Fruit fly (Drosophila melanogaster) whole organism, embryonic: Measurements from ENCODE around the gene PDCD-5.

Experiments
- CG10462 ChIP-seq: fragments of 200-800 bp; sonication (Bioruptor generic); optimal IDR thresholded peaks from 2 replicates; lab custom pipeline; 2016; ENCODE audit warnings: missing biosample characterization, missing genetic modification characterization
- CG15269 ChIP-seq: fragments of 200-800 bp; sonication (Bioruptor generic); optimal IDR thresholded peaks from 2 replicates; lab custom pipeline; 2018; ENCODE audit warnings: missing biosample characterization, mild to moderate bottlenecking, missing genetic modification characterization, moderate library complexity
- CG16779 ChIP-seq: fragments of 200-800 bp; sonication (Bioruptor generic); IDR thresholded peaks from 2 replicates; pipeline ENCODE4 v1.3.6; 2022; ENCODE audit warnings: missing biosample characterization, missing genetic modification characterization
- CG16863 ChIP-seq: fragments of 200-800 bp; sonication (Bioruptor generic); optimal IDR thresholded peaks from 3 replicates; lab custom pipeline; 2016; ENCODE audit warnings: missing biosample characterization, missing genetic modification characterization
- CG2712 ChIP-seq: fragments of 200-800 bp; optimal IDR thresholded peaks from 3 replicates; lab custom pipeline; 2019; ENCODE audit warnings: missing biosample characterization, mild to moderate bottlenecking, missing genetic modification characterization, moderate library complexity
- CG31365 ChIP-seq: fragments of 200-800 bp; sonication (Bioruptor generic); optimal IDR thresholded peaks from 2 replicates; lab custom pipeline; 2018; ENCODE audit warnings: missing biosample characterization, mild to moderate bottlenecking, missing genetic modification characterization
- CG32532 ChIP-seq: fragments of 200-800 bp; sonication (Bioruptor generic); IDR thresholded peaks from 2 replicates; pipeline ENCODE4 v1.3.6; 2022; ENCODE audit warnings: missing biosample characterization, missing genetic modification characterization
- CG32772 ChIP-seq: fragments of 200-800 bp; sonication (Bioruptor generic); IDR thresholded peaks from 2 replicates; pipeline ENCODE4 v1.3.6; 2022; ENCODE audit warnings: missing biosample characterization, missing genetic modification characterization
- CG34422 ChIP-seq: fragments of 200-800 bp; sonication (Bioruptor generic); IDR thresholded peaks from 3 replicates; pipeline ENCODE4 v1.3.6; 2022; ENCODE audit warnings: missing biosample characterization, missing genetic modification characterization
- CG4617 ChIP-seq: fragments of 200-800 bp; sonication (Bioruptor generic); optimal IDR thresholded peaks from 3 replicates; lab custom pipeline; 2016; ENCODE audit warnings: missing biosample characterization, missing genetic modification characterization, borderline replicate concordance
- CG7786 ChIP-seq: fragments of 200-800 bp; sonication (Bioruptor generic); optimal IDR thresholded peaks from 2 replicates; lab custom pipeline; 2016; ENCODE audit warnings: missing biosample characterization, missing genetic modification characterization
- Dll ChIP-seq: fragments of 200-800 bp; sonication (Bioruptor generic); IDR thresholded peaks from 4 replicates; pipeline ENCODE4 v1.3.6; 2022; ENCODE audit warnings: missing biosample characterization, missing genetic modification characterization; ENCODE audit not compliant: partially characterized antibody
- Dref ChIP-seq: fragments of 200-800 bp; sonication (Bioruptor generic); IDR thresholded peaks from 2 replicates; pipeline ENCODE4 v1.3.6; 2022; ENCODE audit warnings: missing biosample characterization, missing genetic modification characterization
- E2f2 ChIP-seq: fragments of 200-800 bp; sonication (Bioruptor generic); IDR thresholded peaks from 2 replicates; pipeline ENCODE4 v1.3.6; 2022; ENCODE audit warnings: missing biosample characterization, missing genetic modification characterization
- Fer2 ChIP-seq: fragments of 200-800 bp; sonication (Bioruptor generic); optimal IDR thresholded peaks from 2 replicates; lab custom pipeline; 2018; ENCODE audit warnings: missing biosample characterization, mild to moderate bottlenecking, missing genetic modification characterization, moderate library complexity
- Hr39 ChIP-seq: fragments of >200 bp; optimal IDR thresholded peaks from 2 replicates; lab custom pipeline; 2017
- Kr ChIP-seq: fragments of 200-800 bp; sonication (Bioruptor generic); optimal IDR thresholded peaks from 2 replicates; lab custom pipeline; 2017; ENCODE audit warnings: missing biosample characterization, mild to moderate bottlenecking, missing genetic modification characterization
- Lpt ChIP-seq: fragments of >200 bp; optimal IDR thresholded peaks from 2 replicates; lab custom pipeline; 2018; ENCODE audit warnings: missing biosample characterization, missing genetic modification characterization
- Med ChIP-seq: fragments of 200-800 bp; sonication (Bioruptor generic); peaks from one replicate; lab custom pipeline; 2016; ENCODE audit warnings: missing biosample characterization, missing genetic modification characterization, mild to moderate bottlenecking, inconsistent platforms, moderate library complexity
- Meics ChIP-seq: fragments of 200-800 bp; sonication (Bioruptor generic); optimal IDR thresholded peaks from 2 replicates; lab custom pipeline; 2017; ENCODE audit warnings: missing biosample characterization, mild to moderate bottlenecking, missing genetic modification characterization
- NK7.1 ChIP-seq: fragments of 200-800 bp; sonication (Bioruptor generic); optimal IDR thresholded peaks from 3 replicates; lab custom pipeline; 2016; ENCODE audit warnings: missing biosample characterization, missing genetic modification characterization
- Opbp ChIP-seq: fragments of 200-800 bp; sonication (Bioruptor generic); IDR thresholded peaks from 3 replicates; pipeline ENCODE4 v1.3.6; 2022; ENCODE audit warnings: missing biosample characterization, missing genetic modification characterization; ENCODE audit not compliant: partially characterized antibody
- Ravus ChIP-seq: fragments of 200-800 bp; sonication (Bioruptor generic); IDR thresholded peaks from 2 replicates; pipeline ENCODE4 v1.3.6; 2022; ENCODE audit warnings: missing biosample characterization, missing genetic modification characterization
- Taf1 ChIP-seq: fragments of 200-800 bp; sonication (Bioruptor generic); IDR thresholded peaks from 2 replicates; pipeline ENCODE4 v1.3.6; 2022; ENCODE audit warnings: missing biosample characterization, missing genetic modification characterization
- al ChIP-seq: fragments of 200-800 bp; sonication (Bioruptor generic); IDR thresholded peaks from 2 replicates; pipeline ENCODE4 v1.3.6; 2022; ENCODE audit warnings: missing biosample characterization, missing genetic modification characterization
- bigmax ChIP-seq: fragments of 200-800 bp; sonication (Bioruptor generic); optimal IDR thresholded peaks from 2 replicates; lab custom pipeline; 2018; ENCODE audit warnings: missing biosample characterization, mild to moderate bottlenecking, missing genetic modification characterization
- bowl ChIP-seq: fragments of 200-800 bp; sonication (Bioruptor generic); IDR thresholded peaks from 2 replicates; pipeline ENCODE4 v1.3.6; 2022; ENCODE audit warnings: missing biosample characterization, missing genetic modification characterization
- ci ChIP-seq: fragments of 200-800 bp; sonication (Bioruptor generic); IDR thresholded peaks from 3 replicates; pipeline ENCODE4 v1.3.6; 2022; ENCODE audit warnings: missing biosample characterization, missing genetic modification characterization
- crc ChIP-seq: fragments of 200-800 bp; sonication (Bioruptor generic); optimal IDR thresholded peaks from 2 replicates; lab custom pipeline; 2016; ENCODE audit warnings: missing biosample characterization, missing genetic modification characterization
- cwo ChIP-seq: fragments of 200-800 bp; sonication (Bioruptor generic); optimal IDR thresholded peaks from 3 replicates; lab custom pipeline; 2017; ENCODE audit warnings: missing biosample characterization, missing genetic modification characterization, mild to moderate bottlenecking, moderate library complexity, missing genetic modification reagents
- emc ChIP-seq: fragments of 200-800 bp; sonication (Bioruptor generic); optimal IDR thresholded peaks from 2 replicates; lab custom pipeline; 2016; ENCODE audit warnings: missing biosample characterization, missing genetic modification characterization
- fd96Cb ChIP-seq: fragments of 200-800 bp; sonication (Bioruptor generic); optimal IDR thresholded peaks from 2 replicates; lab custom pipeline; 2018; ENCODE audit warnings: missing biosample characterization, mild to moderate bottlenecking, missing genetic modification characterization, moderate library complexity
- gcm ChIP-seq: fragments of 200-800 bp; sonication (Bioruptor generic); optimal IDR thresholded peaks from 2 replicates; lab custom pipeline; 2019; ENCODE audit warnings: missing biosample characterization, mild to moderate bottlenecking, missing genetic modification characterization, moderate library complexity
- gro ChIP-seq: fragments of 200-800 bp; sonication (Bioruptor generic); optimal IDR thresholded peaks from 2 replicates; lab custom pipeline; 2016; ENCODE audit warnings: missing biosample characterization, missing genetic modification characterization
- lbe ChIP-seq: fragments of 200-800 bp; sonication (Bioruptor generic); optimal IDR thresholded peaks from 2 replicates; lab custom pipeline; 2016; ENCODE audit warnings: missing biosample characterization, mild to moderate bottlenecking, missing genetic modification characterization
- lilli ChIP-seq: fragments of 200-800 bp; sonication (Bioruptor generic); optimal IDR thresholded peaks from 3 replicates; lab custom pipeline; 2016; ENCODE audit warnings: missing biosample characterization, missing genetic modification characterization
- mirr ChIP-seq: fragments of 200-800 bp; sonication (Bioruptor generic); optimal IDR thresholded peaks from 3 replicates; lab custom pipeline; 2018; ENCODE audit warnings: missing biosample characterization, mild to moderate bottlenecking, missing genetic modification characterization
- nau ChIP-seq: fragments of 200-800 bp; sonication (Bioruptor generic); optimal IDR thresholded peaks from 3 replicates; lab custom pipeline; 2017; ENCODE audit warnings: missing biosample characterization, mild to moderate bottlenecking, missing genetic modification characterization, missing genetic modification reagents
- nom ChIP-seq: fragments of 200-800 bp; sonication (Bioruptor generic); optimal IDR thresholded peaks from 2 replicates; lab custom pipeline; 2017; ENCODE audit warnings: missing biosample characterization, missing genetic modification characterization, mild to moderate bottlenecking, moderate library complexity, missing genetic modification reagents
- pan ChIP-seq, 4 experiments: fragments of >200 bp in 3 of 4; fragments of 200-800 bp in 1 of 4; sonication (Bioruptor generic) in 1 of 4; optimal IDR thresholded peaks in 3 of 4; IDR thresholded peaks in 1 of 4; 2 replicates each; pipeline versions ENCODE4 v1.3.6 to Lab custom; 2017 to 2022; ENCODE audit warnings: missing biosample characterization in 2 of 4, missing genetic modification characterization in 2 of 4, mixed read lengths in 1 of 4
- pb ChIP-seq: fragments of 200-800 bp; sonication (Bioruptor generic); optimal IDR thresholded peaks from 3 replicates; lab custom pipeline; 2016; ENCODE audit warnings: missing biosample characterization, missing genetic modification characterization
- prd ChIP-seq, 3 experiments: fragments of >200 bp in 2 of 3; fragments of 200-800 bp in 1 of 3; sonication (Bioruptor generic) in 1 of 3; optimal IDR thresholded peaks in 2 of 3; IDR thresholded peaks in 1 of 3; 2 replicates in 2 of 3; 3 replicates in 1 of 3; pipeline versions ENCODE4 v1.3.6 to Lab custom; 2017 to 2022; ENCODE audit warnings: missing biosample characterization in 1 of 3, missing genetic modification characterization in 1 of 3
- rib ChIP-seq: fragments of 200-800 bp; sonication (Bioruptor generic); IDR thresholded peaks from 2 replicates; pipeline ENCODE4 v1.3.6; 2022; ENCODE audit warnings: missing biosample characterization, missing genetic modification characterization
- ro ChIP-seq: fragments of 200-800 bp; sonication (Bioruptor generic); IDR thresholded peaks from 2 replicates; pipeline ENCODE4 v1.3.6; 2022; ENCODE audit warnings: missing biosample characterization, missing genetic modification characterization
- salm ChIP-seq: fragments of 200-800 bp; sonication (Bioruptor generic); optimal IDR thresholded peaks from 2 replicates; lab custom pipeline; 2018; ENCODE audit warnings: missing biosample characterization, mild to moderate bottlenecking, missing genetic modification characterization
- sim ChIP-seq: fragments of 200-800 bp; sonication (Bioruptor generic); IDR thresholded peaks from 2 replicates; pipeline ENCODE4 v1.3.6; 2022; ENCODE audit warnings: missing biosample characterization, missing genetic modification characterization
- slbo ChIP-seq: fragments of 200-800 bp; sonication (Bioruptor generic); IDR thresholded peaks from 2 replicates; pipeline ENCODE4 v1.3.6; 2022; ENCODE audit warnings: missing biosample characterization, missing genetic modification characterization
- slou ChIP-seq: fragments of 200-800 bp; sonication (Bioruptor generic); optimal IDR thresholded peaks from 3 replicates; lab custom pipeline; 2016; ENCODE audit warnings: missing biosample characterization, missing genetic modification characterization
- slp2 ChIP-seq: fragments of 200-800 bp; sonication (Bioruptor generic); optimal IDR thresholded peaks from 2 replicates; lab custom pipeline; 2016; ENCODE audit warnings: missing biosample characterization, missing genetic modification characterization
- ssp ChIP-seq: fragments of 200-800 bp; sonication (Bioruptor generic); IDR thresholded peaks from 2 replicates; pipeline ENCODE4 v1.3.6; 2022; ENCODE audit warnings: missing biosample characterization, missing genetic modification characterization
- tio ChIP-seq: fragments of 200-800 bp; sonication (Bioruptor generic); optimal IDR thresholded peaks from 2 replicates; lab custom pipeline; 2017; ENCODE audit warnings: missing biosample characterization, missing genetic modification characterization, inconsistent platforms
- zen2 ChIP-seq: fragments of 200-800 bp; sonication (Bioruptor generic); IDR thresholded peaks from 3 replicates; pipeline ENCODE4 v1.3.6; 2022; ENCODE audit warnings: missing biosample characterization, missing genetic modification characterization; ENCODE audit not compliant: partially characterized antibody

Gene PDCD-5

DNA sequence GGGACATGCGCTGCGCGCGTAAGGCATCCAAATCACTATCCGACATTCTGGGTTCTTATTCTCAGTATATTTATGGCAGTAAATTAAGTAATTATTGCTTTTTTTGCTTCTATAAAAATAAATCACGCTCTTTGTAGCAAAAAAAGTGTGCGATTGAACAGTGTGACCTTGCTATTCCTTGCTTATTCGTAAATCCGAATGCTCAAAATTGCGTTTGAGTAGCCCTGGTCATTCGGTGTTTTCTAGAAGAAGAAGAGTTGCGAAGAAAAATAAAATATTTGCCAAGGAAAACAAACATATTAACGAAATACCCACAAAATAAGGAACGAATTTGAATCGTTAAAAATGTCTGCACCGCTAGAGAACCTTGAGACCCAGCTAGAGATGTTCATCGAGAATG, at the start of gene PDCD-5, which contains the start of gene MED10 (continued):
- TF ChIP-seq prd (optimal IDR thresholded peaks at IDR 0.05; lab: Kevin White, UChicago) (no peak), prd (GFP tag; IDR thresholded peaks at IDR 0.05; lab: Robert Waterston, UW) (no peak), crc (GFP tag; lab: Kevin White, UChicago) (no peak), bowl (no peak), Dref (GFP tag; lab: Robert Waterston, UW) (peak; percentile 45), pan (optimal IDR thresholded peaks at IDR 0.05; lab: Kevin White, UChicago) (no peak), pan (GFP tag; optimal IDR thresholded peaks at IDR 0.05 in 1 of 2, IDR thresholded peaks at IDR 0.05 in 1 of 2) (no peak), al (GFP tag; lab: Robert Waterston, UW) (no peak), CG2712 (tag; lab: Kevin White, UChicago) (no peak), CG4617 (peak; percentile 100), CG7786 (GFP tag; lab: Kevin White, UChicago) (no peak), CG32772 (GFP tag; lab: Robert Waterston, UW) (no peak), nom (GFP tag; lab: Kevin White, UChicago) (peak; percentile 51), slbo (GFP tag; lab: Robert Waterston, UW) (no peak), CG10462 (no peak), ro (GFP tag; lab: Robert Waterston, UW) (no peak), slp2 (GFP tag; lab: Kevin White, UChicago) (no peak), CG31365 (no peak), Meics (GFP tag; lab: Kevin White, UChicago) (no peak), lilli (GFP tag; lab: Kevin White, UChicago) (no peak), CG34422 (peak; percentile 75; the same call in 1 of the 3 replicates), CG16779 (GFP tag; lab: Robert Waterston, UW) (no peak), cwo (GFP tag; lab: Kevin White, UChicago) (no peak), Taf1 (no peak), emc (GFP tag; lab: Kevin White, UChicago) (no peak), E2f2 (GFP tag; lab: Robert Waterston, UW) (no peak; the same call in 1 of the 2 replicates), gcm (GFP tag; lab: Kevin White, UChicago) (no peak), nau (no peak), zen2 (GFP tag; lab: Robert Waterston, UW) (no peak), Kr (GFP tag; lab: Kevin White, UChicago) (no peak), CG32532 (GFP tag; lab: Robert Waterston, UW) (no peak), pb (GFP tag; lab: Kevin White, UChicago) (no peak), Ravus (no peak), Fer2 (no peak), CG16863 (GFP tag; lab: Kevin White, UChicago) (no peak), CG15269 (tag; lab: Kevin White, UChicago) (no peak), NK7.1 (no peak), rib (no peak), lbe (GFP tag; lab: Kevin White, UChicago) (no peak), salm (tag; lab: Kevin White, UChicago) (no peak), bigmax (GFP tag; lab: Kevin White, UChicago) (no peak), tio (GFP tag; lab: Kevin White, UChicago) (no peak), Med (GFP tag; lab: Kevin White, UChicago) (peak; percentile 89), slou (no peak), Hr39 (lab: Kevin White, UChicago) (no peak), fd96Cb (tag; lab: Kevin White, UChicago) (no peak), ssp (GFP tag; lab: Robert Waterston, UW) (no peak), gro (peak; percentile 52), Dll (no peak), Lpt (GFP tag; lab: Kevin White, UChicago) (no peak), Opbp (peak; percentile 50; the same call in 1 of the 3 replicates), ci (GFP tag; lab: Robert Waterston, UW) (no peak), mirr (GFP tag; lab: Kevin White, UChicago) (no peak), sim (GFP tag; lab: Robert Waterston, UW) (no peak)
